Worm (Caenorhabditis elegans) whole organism, mixed stage, embryonic: ENCODE data around the gene C08F1.11.
"Not testable (repeated sequence)": the region's sequence is repeated elsewhere in the genome, so short reads cannot be mapped to it uniquely, and the experiment has no call there.

Source experiments
- M03D4.4 ChIP-seq: sonication (generic microtip); optimal IDR thresholded peaks from 2 replicates; lab custom pipeline; 2017; ENCODE audit warnings: mild to moderate bottlenecking, missing genetic modification characterization, missing compliant biosample characterization
- bed-3 ChIP-seq: fragments of 200-800 bp; sonication (Bioruptor generic); optimal IDR thresholded peaks from 3 replicates; lab custom pipeline; 2018; ENCODE audit warnings: mild to moderate bottlenecking, missing genetic modification characterization, moderate library complexity, missing compliant biosample characterization
- blmp-1 ChIP-seq: fragments of 150-350 bp; optimal IDR thresholded peaks from 2 replicates; lab custom pipeline; 2014; ENCODE audit warnings: missing biosample characterization, missing genetic modification characterization
- ceh-43 ChIP-seq: fragments of 200-800 bp; sonication (Bioruptor generic); optimal IDR thresholded peaks from 2 replicates; lab custom pipeline; 2018; ENCODE audit warnings: mild to moderate bottlenecking, missing genetic modification characterization, moderate library complexity, missing compliant biosample characterization
- ces-1 ChIP-seq: fragments of 150-350 bp; optimal IDR thresholded peaks from 2 replicates; lab custom pipeline; 2014; ENCODE audit warnings: missing biosample characterization, missing genetic modification reagents, missing genetic modification characterization
- cnd-1 ChIP-seq: fragments of 200-800 bp; sonication (Bioruptor generic); optimal IDR thresholded peaks from 2 replicates; lab custom pipeline; 2018; ENCODE audit warnings: mild to moderate bottlenecking, missing genetic modification characterization, missing compliant biosample characterization
- elt-1 ChIP-seq: sonication (generic microtip); optimal IDR thresholded peaks from 2 replicates; lab custom pipeline; 2017; ENCODE audit warnings: missing genetic modification characterization, mild to moderate bottlenecking, missing compliant biosample characterization, antibody characterized with exemption, moderate library complexity, borderline replicate concordance; ENCODE audit not compliant: insufficient read depth
- elt-3 ChIP-seq: fragments of 150-350 bp; optimal IDR thresholded peaks from 2 replicates; lab custom pipeline; 2014; ENCODE audit warnings: missing biosample characterization, missing genetic modification characterization
- flh-1 ChIP-seq: fragments of 200-800 bp; sonication (Bioruptor generic); optimal IDR thresholded peaks from 2 replicates; lab custom pipeline; 2018; ENCODE audit warnings: mild to moderate bottlenecking, missing genetic modification characterization, moderate library complexity, missing compliant biosample characterization
- ham-2 ChIP-seq: fragments of 200-800 bp; sonication (Bioruptor generic); optimal IDR thresholded peaks from 2 replicates; lab custom pipeline; 2018; ENCODE audit warnings: mild to moderate bottlenecking, missing genetic modification characterization, missing compliant biosample characterization
- hlh-1 ChIP-seq: fragments of 150-350 bp; optimal IDR thresholded peaks from 2 replicates; lab custom pipeline; 2014; ENCODE audit warnings: missing biosample characterization, missing genetic modification reagents, missing genetic modification characterization
- lin-32 ChIP-seq: fragments of 200-800 bp; sonication (Bioruptor generic); optimal IDR thresholded peaks from 2 replicates; lab custom pipeline; 2018; ENCODE audit warnings: mild to moderate bottlenecking, missing genetic modification characterization, missing compliant biosample characterization
- mep-1 ChIP-seq: fragments of 150-350 bp; optimal IDR thresholded peaks from 2 replicates; lab custom pipeline; 2017; ENCODE audit warnings: missing biosample characterization, missing genetic modification reagents, missing genetic modification characterization, inconsistent platforms
- mls-2 ChIP-seq: sonication (generic microtip); optimal IDR thresholded peaks from 2 replicates; lab custom pipeline; 2016; ENCODE audit warnings: mild to moderate bottlenecking, missing genetic modification characterization, moderate library complexity, missing compliant biosample characterization
- nhr-12 ChIP-seq: fragments of 150-350 bp; optimal IDR thresholded peaks from 2 replicates; lab custom pipeline; 2014; ENCODE audit warnings: missing biosample characterization, missing genetic modification characterization
- nhr-237 ChIP-seq: fragments of 150-350 bp; optimal IDR thresholded peaks from 2 replicates; lab custom pipeline; 2014; ENCODE audit warnings: missing biosample characterization, missing genetic modification characterization
- nhr-28 ChIP-seq: fragments of 150-350 bp; optimal IDR thresholded peaks from 2 replicates; lab custom pipeline; 2014; ENCODE audit warnings: missing biosample characterization, missing genetic modification characterization
- nhr-76 ChIP-seq: sonication (generic microtip); optimal IDR thresholded peaks from 2 replicates; lab custom pipeline; 2017; ENCODE audit warnings: missing biosample characterization, missing genetic modification characterization
- pha-4 ChIP-seq: fragments of 150-350 bp; optimal IDR thresholded peaks from 2 replicates; lab custom pipeline; 2018; ENCODE audit warnings: missing biosample characterization, missing genetic modification reagents, missing genetic modification characterization
- sem-2 ChIP-seq: fragments of 200-800 bp; sonication (Bioruptor generic); optimal IDR thresholded peaks from 2 replicates; lab custom pipeline; 2018; ENCODE audit warnings: mild to moderate bottlenecking, missing genetic modification characterization, missing compliant biosample characterization
- snpc-4 ChIP-seq: fragments of 150-350 bp; optimal IDR thresholded peaks from 2 replicates; lab custom pipeline; 2014; ENCODE audit warnings: missing biosample characterization, missing genetic modification characterization
- unc-120 ChIP-seq: sonication (generic microtip); optimal IDR thresholded peaks from 2 replicates; lab custom pipeline; 2017; ENCODE audit warnings: missing genetic modification characterization, missing compliant biosample characterization; ENCODE audit not compliant: poor library complexity, severe bottlenecking
- unc-62 ChIP-seq: fragments of 150-350 bp; optimal IDR thresholded peaks from 2 replicates; lab custom pipeline; 2014; ENCODE audit warnings: missing biosample characterization, missing genetic modification reagents, missing genetic modification characterization
- zip-8 ChIP-seq: fragments of 150-350 bp; optimal IDR thresholded peaks from 2 replicates; lab custom pipeline; 2014; ENCODE audit warnings: missing biosample characterization, missing genetic modification characterization
- ztf-11 ChIP-seq: fragments of 150-350 bp; optimal IDR thresholded peaks from 2 replicates; lab custom pipeline; 2014; ENCODE audit warnings: missing biosample characterization, missing genetic modification characterization

Gene C08F1.11

ce11 chrII:1784799-1785198 is at the start of gene C08F1.11:
C08F1.11 (minus strand) TSS chrII:1784899.
- TF ChIP-seq elt-1 (tag; lab: Kevin White, UChicago) (no peak), ham-2 (GFP tag; lab: Kevin White, UChicago) (no peak), unc-62 (no peak), nhr-12 (no peak), nhr-76 (no peak), ztf-11 (no peak), snpc-4 (tag; lab: Kevin White, UChicago) (no peak), mls-2 (tag; lab: Kevin White, UChicago) (no peak), bed-3 (GFP tag; lab: Kevin White, UChicago) (no peak), sem-2 (GFP tag; lab: Kevin White, UChicago) (no peak), cnd-1 (no peak), mep-1 (tag; lab: Kevin White, UChicago) (no peak)

DNA sequence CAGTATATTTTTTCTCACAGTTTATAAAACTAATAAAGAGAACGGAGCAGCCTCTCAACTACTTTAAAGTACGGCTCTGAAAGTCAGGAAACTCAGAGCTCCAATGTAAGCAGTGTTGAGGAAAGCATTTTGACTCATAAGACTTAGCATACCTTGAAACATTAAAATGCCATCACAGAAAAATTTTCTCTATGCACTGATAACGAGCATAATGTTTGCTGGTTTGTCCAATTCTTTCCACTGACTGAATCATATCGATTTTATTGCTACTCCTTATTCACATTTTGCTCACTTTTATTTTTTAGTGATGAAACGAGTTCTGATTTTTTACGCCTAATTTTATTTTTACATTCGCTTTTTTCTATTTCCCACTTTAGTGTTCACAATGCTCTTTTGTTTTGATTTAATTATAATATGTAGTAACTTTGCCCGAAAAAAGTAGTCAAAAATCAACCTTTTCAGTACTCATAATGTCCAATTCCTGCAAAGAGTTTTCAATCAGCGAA is 47.2 kb upstream of the C08F1.11 start, which contains the start of gene math-39:
Gene math-39 (plus strand): TSS at position 456 of the 506 bp plus-strand sequence.
- no peak for TF ChIP-seq pha-4 (tag; lab: Kevin White, UChicago)
- TF ChIP-seq zip-8 (tag; lab: Kevin White, UChicago), result no peak
- no peak for TF ChIP-seq unc-120 (tag; lab: Kevin White, UChicago)
- TF ChIP-seq hlh-1 (tag; lab: Kevin White, UChicago), result no peak
- no peak for TF ChIP-seq cnd-1
- no peak for TF ChIP-seq M03D4.4 (tag; lab: Kevin White, UChicago)
- no peak for TF ChIP-seq blmp-1 (tag; lab: Kevin White, UChicago)
- TF ChIP-seq elt-1 (tag; lab: Kevin White, UChicago), result no peak
- no peak for TF ChIP-seq sem-2 (GFP tag; lab: Kevin White, UChicago)
- TF ChIP-seq nhr-28 (tag; lab: Kevin White, UChicago), result no peak
- no peak for TF ChIP-seq ces-1 (GFP tag; lab: Kevin White, UChicago)
- no peak for TF ChIP-seq nhr-237 (tag; lab: Kevin White, UChicago)
- no peak for TF ChIP-seq nhr-12

DNA sequence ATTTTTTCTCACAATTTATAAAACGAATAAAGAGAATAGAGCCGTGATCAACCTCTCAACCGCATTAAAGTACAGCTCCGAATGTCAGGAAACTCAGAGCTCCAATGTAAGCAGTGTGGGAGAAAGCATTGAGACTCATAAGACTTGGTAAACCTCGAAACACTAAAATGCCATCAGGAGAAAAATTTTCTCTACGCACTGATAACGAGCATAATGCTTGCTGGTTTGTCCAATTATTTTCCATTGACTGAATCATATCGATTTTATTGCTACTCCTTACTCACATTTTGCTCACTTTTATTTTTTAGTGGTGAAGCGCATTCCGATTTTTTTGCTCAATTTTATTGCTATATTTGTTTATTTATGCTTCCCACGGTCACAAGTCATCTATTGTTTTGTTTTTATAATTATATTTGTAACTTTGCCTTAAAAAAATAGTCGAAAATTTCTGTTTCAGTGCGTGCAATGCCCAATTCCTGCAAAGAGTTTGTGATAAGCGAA is 45.5 kb upstream of the C08F1.11 start, which contains the start of gene math-40:
Gene math-40 (plus strand): TSS at position 451 of the 501 bp plus-strand sequence.
- TF ChIP-seq ces-1 (GFP tag; lab: Kevin White, UChicago) (no peak), flh-1 (GFP tag; lab: Kevin White, UChicago) (no peak), lin-32 (GFP tag; lab: Kevin White, UChicago) (no peak), nhr-237 (tag; lab: Kevin White, UChicago) (no peak), sem-2 (GFP tag; lab: Kevin White, UChicago) (no peak), bed-3 (GFP tag; lab: Kevin White, UChicago) (no peak), unc-120 (tag; lab: Kevin White, UChicago) (no peak), snpc-4 (tag; lab: Kevin White, UChicago) (no peak), ceh-43 (GFP tag; lab: Kevin White, UChicago) (no peak)

- TF ChIP-seq cnd-1; flh-1 (GFP tag; lab: Kevin White, UChicago); bed-3 (GFP tag; lab: Kevin White, UChicago): not testable (repeated sequence)
These were observed 39.6 kb upstream of the C08F1.11 start, which contains the start of gene math-41 for ce11 chrII:1824329-1824728. math-41 (plus strand) TSS chrII:1824629.

ce11 chrII:1820774-1821173 is 36.1 kb upstream of the C08F1.11 start, which contains the start of gene fbxa-3:
fbxa-3 (minus strand) TSS chrII:1820874.
- TF ChIP-seq nhr-28 (tag; lab: Kevin White, UChicago) (no peak), cnd-1 (peak; percentile 66), ces-1 (GFP tag; lab: Kevin White, UChicago) (peak; percentile 27), blmp-1 (tag; lab: Kevin White, UChicago) (no peak)

DNA sequence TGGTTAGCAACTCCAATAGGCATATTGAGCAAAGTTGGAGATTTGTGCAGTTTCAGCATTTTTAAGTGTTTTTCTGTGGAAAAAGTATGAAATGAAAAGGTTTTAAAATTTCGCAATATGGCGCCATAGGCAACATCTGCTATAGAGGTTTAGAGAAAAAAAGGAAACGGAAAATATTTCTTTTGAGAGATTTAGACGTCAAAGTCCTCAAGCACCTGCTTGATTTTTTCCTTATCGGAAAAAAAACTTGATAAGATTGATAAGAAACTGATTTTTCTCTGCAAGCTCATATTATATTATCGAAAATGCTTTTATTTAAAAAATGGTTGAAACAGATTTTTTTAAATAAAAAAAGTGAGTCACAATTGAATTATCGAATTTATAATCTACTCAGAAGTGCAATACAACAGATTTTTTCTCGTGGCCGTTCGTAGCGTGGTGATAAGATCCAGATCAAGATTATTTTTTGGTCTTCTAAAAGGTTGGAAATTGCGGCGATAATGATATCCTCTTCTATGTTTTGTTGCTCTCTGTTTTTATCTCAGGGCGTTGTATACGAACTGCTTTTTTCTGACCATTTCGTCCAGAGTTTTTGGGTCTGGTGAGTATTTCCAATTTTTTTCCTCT is 35.4 kb upstream of the C08F1.11 start, which contains the start of gene fbxc-19:
Gene fbxc-19 (plus strand): TSS at position 536 of the 627 bp plus-strand sequence.
- TF ChIP-seq elt-1 (tag; lab: Kevin White, UChicago) (peak; percentile 92), nhr-28 (tag; lab: Kevin White, UChicago) (no peak), elt-3 (tag; lab: Kevin White, UChicago) (peak; percentile 63), mep-1 (tag; lab: Kevin White, UChicago) (peak; percentile 12), hlh-1 (tag; lab: Kevin White, UChicago) (no peak)
- TF ChIP-seq, all 35 proteins: peak for 3
